Fruit fly (Drosophila melanogaster) whole organism, embryonic: ENCODE measurements around the gene CG31793.

Experiments used
- ATbp ChIP-seq: fragments of 200-800 bp; sonication (Bioruptor generic); optimal IDR thresholded peaks from 2 replicates; lab custom pipeline; 2017; ENCODE audit warnings: missing biosample characterization, mild to moderate bottlenecking, missing genetic modification characterization, missing genetic modification reagents
- Atf-2 ChIP-seq: fragments of 200-800 bp; sonication (Bioruptor generic); optimal IDR thresholded peaks from 2 replicates; lab custom pipeline; 2016; ENCODE audit warnings: missing biosample characterization, missing genetic modification characterization
- Bdp1 ChIP-seq: fragments of 200-800 bp; sonication (Bioruptor generic); optimal IDR thresholded peaks from 3 replicates; lab custom pipeline; 2016; ENCODE audit warnings: missing biosample characterization, missing genetic modification characterization
- Bgb ChIP-seq: fragments of 200-800 bp; sonication (Bioruptor generic); IDR thresholded peaks from 2 replicates; pipeline ENCODE4 v1.3.6; 2022; ENCODE audit warnings: missing biosample characterization, missing genetic modification characterization; ENCODE audit not compliant: partially characterized antibody
- Blimp-1 ChIP-seq: fragments of 200-800 bp; sonication (Bioruptor generic); optimal IDR thresholded peaks from 3 replicates; lab custom pipeline; 2018; ENCODE audit warnings: missing biosample characterization, missing genetic modification characterization, mild to moderate bottlenecking, moderate library complexity, missing genetic modification reagents
- CG13424 ChIP-seq: fragments of 200-800 bp; sonication (Bioruptor generic); optimal IDR thresholded peaks from 2 replicates; lab custom pipeline; 2019; ENCODE audit warnings: missing biosample characterization, mild to moderate bottlenecking, missing genetic modification characterization, moderate library complexity
- CG15601 ChIP-seq: fragments of 200-800 bp; sonication (Bioruptor generic); optimal IDR thresholded peaks from 3 replicates; lab custom pipeline; 2019; ENCODE audit warnings: missing biosample characterization, mild to moderate bottlenecking, missing genetic modification characterization, moderate library complexity
- CG17568 ChIP-seq: fragments of 200-800 bp; sonication (Bioruptor generic); optimal IDR thresholded peaks from 2 replicates; lab custom pipeline; 2018; ENCODE audit warnings: missing biosample characterization, mild to moderate bottlenecking, missing genetic modification characterization, moderate library complexity
- CG17912 ChIP-seq: fragments of 200-800 bp; sonication (Bioruptor generic); optimal IDR thresholded peaks from 2 replicates; lab custom pipeline; 2018; ENCODE audit warnings: missing biosample characterization, mild to moderate bottlenecking, missing genetic modification characterization
- CG1832 ChIP-seq: fragments of 200-800 bp; sonication (Bioruptor generic); optimal IDR thresholded peaks from 2 replicates; lab custom pipeline; 2017; ENCODE audit warnings: missing biosample characterization, mild to moderate bottlenecking, missing genetic modification characterization, inconsistent platforms
- CG18619 ChIP-seq: fragments of 200-800 bp; sonication (Bioruptor generic); optimal IDR thresholded peaks from 3 replicates; lab custom pipeline; 2017; ENCODE audit warnings: missing biosample characterization, mild to moderate bottlenecking, missing genetic modification characterization
- CG3065 ChIP-seq: fragments of 200-800 bp; sonication (Bioruptor generic); optimal IDR thresholded peaks from 2 replicates; lab custom pipeline; 2016; ENCODE audit warnings: missing biosample characterization, missing genetic modification characterization
- CG3163 ChIP-seq: fragments of 200-800 bp; sonication (Bioruptor generic); optimal IDR thresholded peaks from 3 replicates; lab custom pipeline; 2016; ENCODE audit warnings: missing biosample characterization, missing genetic modification characterization
- CG33213 ChIP-seq: fragments of 200-800 bp; sonication (Bioruptor generic); optimal IDR thresholded peaks from 3 replicates; lab custom pipeline; 2016; ENCODE audit warnings: missing biosample characterization, missing genetic modification characterization
- CG4360 ChIP-seq: fragments of 200-800 bp; sonication (Bioruptor generic); IDR thresholded peaks from 2 replicates; pipeline ENCODE4 v1.3.6; 2022; ENCODE audit warnings: missing biosample characterization, missing genetic modification characterization
- CG4707 ChIP-seq: fragments of 200-800 bp; sonication (Bioruptor generic); optimal IDR thresholded peaks from 2 replicates; lab custom pipeline; 2018; ENCODE audit warnings: missing biosample characterization, mild to moderate bottlenecking, missing genetic modification characterization, moderate library complexity
- CG7372 ChIP-seq: fragments of 200-800 bp; sonication (Bioruptor generic); IDR thresholded peaks from 2 replicates; pipeline ENCODE4 v1.3.6; 2022; ENCODE audit warnings: missing biosample characterization, missing genetic modification characterization
- CG7745 ChIP-seq: fragments of 200-800 bp; sonication (Bioruptor generic); optimal IDR thresholded peaks from 2 replicates; lab custom pipeline; 2018; ENCODE audit warnings: missing biosample characterization, mild to moderate bottlenecking, missing genetic modification characterization, moderate library complexity
- CG9437 ChIP-seq: fragments of 200-800 bp; sonication (Bioruptor generic); optimal IDR thresholded peaks from 2 replicates; lab custom pipeline; 2018; ENCODE audit warnings: missing biosample characterization, mild to moderate bottlenecking, missing genetic modification characterization
- CHES-1-like ChIP-seq: fragments of 200-800 bp; sonication (Bioruptor generic); optimal IDR thresholded peaks from 2 replicates; lab custom pipeline; 2016; ENCODE audit warnings: missing biosample characterization, missing genetic modification characterization
- Dip3 ChIP-seq: fragments of 200-800 bp; sonication (Bioruptor generic); optimal IDR thresholded peaks from 3 replicates; lab custom pipeline; 2016; ENCODE audit warnings: missing biosample characterization, missing genetic modification characterization
- GATAe ChIP-seq: fragments of 200-800 bp; sonication (Bioruptor generic); conservative IDR thresholded peaks from 2 replicates; pipeline ENCODE4 v1.3.6; 2022; ENCODE audit warnings: missing biosample characterization, missing genetic modification characterization
- MESR4 ChIP-seq: fragments of 200-800 bp; sonication (Bioruptor generic); optimal IDR thresholded peaks from 2 replicates; lab custom pipeline; 2018; ENCODE audit warnings: missing biosample characterization, mild to moderate bottlenecking, missing genetic modification characterization, moderate library complexity
- MTF-1 ChIP-seq: fragments of 200-800 bp; sonication (Bioruptor generic); optimal IDR thresholded peaks from 2 replicates; lab custom pipeline; 2018; ENCODE audit warnings: missing biosample characterization, mild to moderate bottlenecking, missing genetic modification characterization, borderline replicate concordance
- Myb ChIP-seq: fragments of 200-800 bp; sonication (Bioruptor generic); optimal IDR thresholded peaks from 2 replicates; lab custom pipeline; 2016; ENCODE audit warnings: missing biosample characterization, missing genetic modification characterization
- NC2β ChIP-seq: fragments of 200-800 bp; sonication (Bioruptor generic); optimal IDR thresholded peaks from 2 replicates; lab custom pipeline; 2016; ENCODE audit warnings: missing biosample characterization, missing genetic modification characterization
- Pdp1 ChIP-seq, 2 experiments: fragments of 200-800 bp; sonication (Bioruptor generic); optimal IDR thresholded peaks; 3 replicates each; lab custom pipeline; 2016; ENCODE audit warnings: missing biosample characterization in 2 of 2, missing genetic modification characterization in 2 of 2, mild to moderate bottlenecking in 1 of 2, moderate library complexity in 1 of 2
- Rx ChIP-seq: fragments of 200-800 bp; sonication (Bioruptor generic); IDR thresholded peaks from 2 replicates; pipeline ENCODE4 v1.3.6; 2022; ENCODE audit warnings: missing biosample characterization, missing genetic modification characterization
- Six4 ChIP-seq: fragments of 200-800 bp; sonication (Bioruptor generic); optimal IDR thresholded peaks from 2 replicates; lab custom pipeline; 2016; ENCODE audit warnings: missing biosample characterization, missing genetic modification characterization
- Sox102F ChIP-seq: fragments of 200-800 bp; sonication (Bioruptor generic); optimal IDR thresholded peaks from 2 replicates; lab custom pipeline; 2018; ENCODE audit warnings: missing biosample characterization, mild to moderate bottlenecking, missing genetic modification characterization, moderate library complexity
- Trl ChIP-seq, 3 experiments: fragments of >200 bp in 2 of 3; fragments of 200-800 bp in 1 of 3; sonication (Bioruptor generic) in 1 of 3; optimal IDR thresholded peaks; 2 replicates in 1 of 3; 3 replicates in 2 of 3; lab custom pipeline; 2016 to 2017; ENCODE audit warnings: missing biosample characterization in 1 of 3, missing genetic modification characterization in 1 of 3
- ac ChIP-seq: fragments of 200-800 bp; sonication (Bioruptor generic); optimal IDR thresholded peaks from 3 replicates; lab custom pipeline; 2017; ENCODE audit warnings: missing biosample characterization, mild to moderate bottlenecking, missing genetic modification characterization
- btn ChIP-seq: fragments of 200-800 bp; sonication (Bioruptor generic); optimal IDR thresholded peaks from 2 replicates; lab custom pipeline; 2016; ENCODE audit warnings: missing biosample characterization, missing genetic modification characterization
- cad ChIP-seq: fragments of >200 bp; optimal IDR thresholded peaks from 2 replicates; lab custom pipeline; 2017; ENCODE audit warnings: missing biosample characterization, missing genetic modification characterization
- en ChIP-seq: fragments of 200-800 bp; sonication (Bioruptor generic); optimal IDR thresholded peaks from 2 replicates; lab custom pipeline; 2016; ENCODE audit warnings: missing biosample characterization, missing genetic modification characterization
- fu2 ChIP-seq: fragments of 200-800 bp; sonication (Bioruptor generic); optimal IDR thresholded peaks from 2 replicates; lab custom pipeline; 2016; ENCODE audit warnings: missing biosample characterization, missing genetic modification characterization
- gce ChIP-seq: fragments of 200-800 bp; sonication (Bioruptor generic); IDR thresholded peaks from 3 replicates; pipeline ENCODE4 v1.3.6; 2022; ENCODE audit warnings: missing biosample characterization, missing genetic modification characterization
- gem ChIP-seq: fragments of 200-800 bp; sonication (Bioruptor generic); optimal IDR thresholded peaks from 2 replicates; lab custom pipeline; 2019; ENCODE audit warnings: missing biosample characterization, mild to moderate bottlenecking, missing genetic modification characterization, moderate library complexity
- gt ChIP-seq: fragments of 200-800 bp; sonication (Bioruptor generic); IDR thresholded peaks from 2 replicates; pipeline ENCODE4 v1.3.6; 2022; ENCODE audit warnings: missing biosample characterization, missing genetic modification characterization
- hbn ChIP-seq: fragments of 200-800 bp; sonication (Bioruptor generic); IDR thresholded peaks from 2 replicates; pipeline ENCODE4 v1.3.6; 2022; ENCODE audit warnings: missing biosample characterization, missing genetic modification characterization; ENCODE audit not compliant: partially characterized antibody
- jumu ChIP-seq: fragments of 200-800 bp; sonication (Bioruptor generic); optimal IDR thresholded peaks from 3 replicates; lab custom pipeline; 2016; ENCODE audit warnings: missing biosample characterization, missing genetic modification characterization
- klu ChIP-seq: fragments of 200-800 bp; sonication (Bioruptor generic); IDR thresholded peaks from 2 replicates; pipeline ENCODE4 v1.3.6; 2022; ENCODE audit warnings: missing biosample characterization, missing genetic modification characterization
- kni ChIP-seq: fragments of 200-800 bp; sonication (Bioruptor generic); optimal IDR thresholded peaks from 3 replicates; lab custom pipeline; 2017; ENCODE audit warnings: mild to moderate bottlenecking, missing biosample characterization, missing genetic modification reagents, missing genetic modification characterization
- lbe ChIP-seq: fragments of 200-800 bp; sonication (Bioruptor generic); optimal IDR thresholded peaks from 2 replicates; lab custom pipeline; 2016; ENCODE audit warnings: missing biosample characterization, mild to moderate bottlenecking, missing genetic modification characterization
- nerfin-1 ChIP-seq: fragments of 200-800 bp; sonication (Bioruptor generic); optimal IDR thresholded peaks from 3 replicates; lab custom pipeline; 2019; ENCODE audit warnings: missing biosample characterization, mild to moderate bottlenecking, missing genetic modification characterization, moderate library complexity
- p53 ChIP-seq: fragments of 200-800 bp; sonication (Bioruptor generic); optimal IDR thresholded peaks from 2 replicates; lab custom pipeline; 2016; ENCODE audit warnings: missing biosample characterization, missing genetic modification characterization
- pho ChIP-seq: fragments of 200-800 bp; sonication (Bioruptor generic); optimal IDR thresholded peaks from 2 replicates; lab custom pipeline; 2016; ENCODE audit warnings: missing biosample characterization, missing genetic modification characterization
- salm ChIP-seq: fragments of 200-800 bp; sonication (Bioruptor generic); optimal IDR thresholded peaks from 2 replicates; lab custom pipeline; 2018; ENCODE audit warnings: missing biosample characterization, mild to moderate bottlenecking, missing genetic modification characterization
- tll ChIP-seq, 2 experiments: fragments of 200-800 bp in 1 of 2; fragments of >200 bp in 1 of 2; sonication (Bioruptor generic) in 1 of 2; optimal IDR thresholded peaks; 2 replicates each; lab custom pipeline; 2017 to 2019; ENCODE audit warnings: missing biosample characterization in 2 of 2, missing genetic modification characterization in 2 of 2, mild to moderate bottlenecking in 1 of 2, moderate library complexity in 1 of 2
- toy ChIP-seq: fragments of 200-800 bp; sonication (Bioruptor generic); IDR thresholded peaks from 2 replicates; pipeline ENCODE4 v1.3.6; 2022; ENCODE audit warnings: missing biosample characterization, missing genetic modification characterization
- zfh1 ChIP-seq: fragments of 200-800 bp; sonication (Bioruptor generic); IDR thresholded peaks from 3 replicates; pipeline ENCODE4 v1.3.6; 2022; ENCODE audit warnings: missing biosample characterization, missing genetic modification characterization

The CG31793 gene

dm6 chr2L:18981484-18981883 lies 21.7 kb upstream of the CG31793 start (continued):
- no peak for TF ChIP-seq gce (GFP tag; lab: Robert Waterston, UW)
- TF ChIP-seq hbn: no peak
- no peak for TF ChIP-seq fu2 (GFP tag; lab: Kevin White, UChicago)
- no peak for TF ChIP-seq Myb (GFP tag; lab: Kevin White, UChicago)
- no peak for TF ChIP-seq CG3163 (GFP tag; lab: Kevin White, UChicago)
- no peak for TF ChIP-seq toy (GFP tag; lab: Robert Waterston, UW)
- peak; percentile 0 for TF ChIP-seq Sox102F (GFP tag; lab: Kevin White, UChicago)
- no peak for TF ChIP-seq p53 (GFP tag; lab: Kevin White, UChicago)
- TF ChIP-seq Bgb (GFP tag; lab: Robert Waterston, UW): no peak
- TF ChIP-seq CG7372 (GFP tag; lab: Robert Waterston, UW): no peak
- no peak for TF ChIP-seq zfh1
- peak; percentile 45 for TF ChIP-seq CG4707 (GFP tag; lab: Kevin White, UChicago)
- TF ChIP-seq klu (GFP tag; lab: Robert Waterston, UW): no peak
- no peak for TF ChIP-seq GATAe (GFP tag; lab: Robert Waterston, UW)
- no peak for TF ChIP-seq CG9437 (GFP tag; lab: Kevin White, UChicago)
- TF ChIP-seq Six4 (GFP tag; lab: Kevin White, UChicago): no peak
- TF ChIP-seq Atf-2: no peak
- TF ChIP-seq CG7745: no peak
- TF ChIP-seq CHES-1-like (GFP tag; lab: Kevin White, UChicago): no peak
- no peak for TF ChIP-seq jumu
- no peak for TF ChIP-seq cad (GFP tag; lab: Kevin White, UChicago)
- no peak for TF ChIP-seq Rx (GFP tag; lab: Robert Waterston, UW)
- TF ChIP-seq gem: no peak
- TF ChIP-seq NC2β (GFP tag; lab: Kevin White, UChicago): no peak
- TF ChIP-seq CG15601 (tag; lab: Kevin White, UChicago): peak; percentile 33
- TF ChIP-seq MTF-1 (GFP tag; lab: Kevin White, UChicago): peak; percentile 46
- TF ChIP-seq Blimp-1 (GFP tag; lab: Kevin White, UChicago): peak; percentile 4
- no peak for TF ChIP-seq en (GFP tag; lab: Kevin White, UChicago)
- no peak for TF ChIP-seq CG4360 (GFP tag; lab: Robert Waterston, UW)
- TF ChIP-seq salm: peak; percentile 4
- no peak for TF ChIP-seq CG13424 (tag; lab: Kevin White, UChicago)
- TF ChIP-seq CG18619 (GFP tag; lab: Kevin White, UChicago): no peak
- TF ChIP-seq Bdp1 (GFP tag; lab: Kevin White, UChicago): no peak
- no peak for TF ChIP-seq CG17912 (GFP tag; lab: Kevin White, UChicago)
- TF ChIP-seq kni: peak; percentile 70
- no peak for TF ChIP-seq nerfin-1 (tag; lab: Kevin White, UChicago)
- TF ChIP-seq CG33213 (GFP tag; lab: Kevin White, UChicago): no peak
- TF ChIP-seq CG3065 (GFP tag; lab: Kevin White, UChicago): no peak
- TF ChIP-seq tll (GFP tag; optimal IDR thresholded peaks at IDR 0.05; lab: Kevin White, UChicago): no peak
- no peak for TF ChIP-seq Trl (optimal IDR thresholded peaks at IDR 0.05; lab: Kevin White, UChicago)
- no peak for TF ChIP-seq Trl (GFP tag; optimal IDR thresholded peaks at IDR 0.05; lab: Kevin White, UChicago)
- no peak for TF ChIP-seq pho (GFP tag; lab: Kevin White, UChicago)
- TF ChIP-seq Pdp1 (GFP tag; optimal IDR thresholded peaks at IDR 0.05; lab: Kevin White, UChicago): no peak
- no peak for TF ChIP-seq gt
- TF ChIP-seq lbe (GFP tag; lab: Kevin White, UChicago): peak; percentile 25
- TF ChIP-seq CG1832 (GFP tag; lab: Kevin White, UChicago): no peak
- peak; percentile 14 for TF ChIP-seq CG17568 (GFP tag; lab: Kevin White, UChicago)
- no peak for TF ChIP-seq Dip3 (GFP tag; lab: Kevin White, UChicago)
- TF ChIP-seq ac: no peak
- TF ChIP-seq ATbp (GFP tag; lab: Kevin White, UChicago): peak; percentile 40
- TF ChIP-seq MESR4 (GFP tag; lab: Kevin White, UChicago): no peak
- TF ChIP-seq btn (GFP tag; lab: Kevin White, UChicago): no peak
